Fruit fly (Drosophila melanogaster) whole organism, embryonic: Measurements from ENCODE around the gene Fur2.

Experiments
- Asciz ChIP-seq: fragments of 200-800 bp; sonication (Bioruptor generic); optimal IDR thresholded peaks from 2 replicates; lab custom pipeline; 2017; ENCODE audit warnings: missing biosample characterization, mild to moderate bottlenecking, missing genetic modification characterization, missing genetic modification reagents
- Bteb2 ChIP-seq: fragments of 200-800 bp; sonication (Bioruptor generic); optimal IDR thresholded peaks from 2 replicates; lab custom pipeline; 2016; ENCODE audit warnings: missing biosample characterization, missing genetic modification characterization
- CG1024 ChIP-seq: fragments of 200-800 bp; sonication (Bioruptor generic); IDR thresholded peaks from 2 replicates; pipeline ENCODE4 v1.3.6; 2022; ENCODE audit warnings: missing biosample characterization, missing genetic modification characterization
- CG10431 ChIP-seq: fragments of 200-800 bp; sonication (Bioruptor generic); optimal IDR thresholded peaks from 3 replicates; lab custom pipeline; 2018; ENCODE audit warnings: missing biosample characterization, mild to moderate bottlenecking, missing genetic modification characterization
- CG12744 ChIP-seq: fragments of 200-800 bp; sonication (Bioruptor generic); optimal IDR thresholded peaks from 2 replicates; lab custom pipeline; 2016; ENCODE audit warnings: missing biosample characterization, missing genetic modification characterization
- CG13894 ChIP-seq: fragments of 200-800 bp; sonication (Bioruptor generic); optimal IDR thresholded peaks from 3 replicates; lab custom pipeline; 2018; ENCODE audit warnings: missing biosample characterization, mild to moderate bottlenecking, missing genetic modification characterization, moderate library complexity
- CG14050 ChIP-seq: fragments of 200-800 bp; sonication (Bioruptor generic); IDR thresholded peaks from 3 replicates; pipeline ENCODE4 v1.3.6; 2022; ENCODE audit warnings: missing biosample characterization, missing genetic modification characterization
- CG14667 ChIP-seq: fragments of 200-800 bp; sonication (Bioruptor generic); IDR thresholded peaks from 2 replicates; pipeline ENCODE4 v1.3.6; 2022; ENCODE audit warnings: missing biosample characterization, missing genetic modification characterization
- CG15479 ChIP-seq: fragments of 200-800 bp; sonication (Bioruptor generic); optimal IDR thresholded peaks from 3 replicates; lab custom pipeline; 2019; ENCODE audit warnings: missing biosample characterization, mild to moderate bottlenecking, missing genetic modification characterization, moderate library complexity
- CG16779 ChIP-seq: fragments of 200-800 bp; sonication (Bioruptor generic); IDR thresholded peaks from 2 replicates; pipeline ENCODE4 v1.3.6; 2022; ENCODE audit warnings: missing biosample characterization, missing genetic modification characterization
- CG17612 ChIP-seq: fragments of 200-800 bp; sonication (Bioruptor generic); IDR thresholded peaks from 2 replicates; pipeline ENCODE4 v1.3.6; 2022; ENCODE audit warnings: missing biosample characterization, missing genetic modification characterization
- CG17829 ChIP-seq: fragments of 200-800 bp; optimal IDR thresholded peaks from 2 replicates; lab custom pipeline; 2019; ENCODE audit warnings: missing biosample characterization, mild to moderate bottlenecking, missing genetic modification characterization, moderate library complexity
- CG2120 ChIP-seq: fragments of 200-800 bp; sonication (Bioruptor generic); optimal IDR thresholded peaks from 3 replicates; lab custom pipeline; 2016; ENCODE audit warnings: missing biosample characterization, missing genetic modification characterization
- CG6765 ChIP-seq: fragments of 200-800 bp; sonication (Bioruptor generic); optimal IDR thresholded peaks from 3 replicates; lab custom pipeline; 2017; ENCODE audit warnings: missing biosample characterization, mild to moderate bottlenecking, missing genetic modification characterization
- CG7556 ChIP-seq: fragments of 200-800 bp; sonication (Bioruptor generic); optimal IDR thresholded peaks from 2 replicates; lab custom pipeline; 2017; ENCODE audit warnings: missing biosample characterization, mild to moderate bottlenecking, missing genetic modification characterization
- CG7786 ChIP-seq: fragments of 200-800 bp; sonication (Bioruptor generic); optimal IDR thresholded peaks from 2 replicates; lab custom pipeline; 2016; ENCODE audit warnings: missing biosample characterization, missing genetic modification characterization
- CG7928 ChIP-seq: fragments of 200-800 bp; sonication (Bioruptor generic); optimal IDR thresholded peaks from 2 replicates; lab custom pipeline; 2017; ENCODE audit warnings: missing biosample characterization, mild to moderate bottlenecking, missing genetic modification characterization
- CG9437 ChIP-seq: fragments of 200-800 bp; sonication (Bioruptor generic); optimal IDR thresholded peaks from 2 replicates; lab custom pipeline; 2018; ENCODE audit warnings: missing biosample characterization, mild to moderate bottlenecking, missing genetic modification characterization
- Dip2 ChIP-seq: fragments of 200-800 bp; sonication (Bioruptor generic); IDR thresholded peaks from 2 replicates; pipeline ENCODE4 v1.3.6; 2022; ENCODE audit warnings: missing biosample characterization, missing genetic modification characterization
- Dp ChIP-seq: fragments of 200-800 bp; sonication (Bioruptor generic); optimal IDR thresholded peaks from 2 replicates; lab custom pipeline; 2018; ENCODE audit warnings: missing biosample characterization, mild to moderate bottlenecking, missing genetic modification characterization, moderate library complexity
- Drgx ChIP-seq: fragments of 200-800 bp; sonication (Bioruptor generic); IDR thresholded peaks from 2 replicates; pipeline ENCODE4 v1.3.6; 2022; ENCODE audit warnings: missing biosample characterization, missing genetic modification characterization
- Gsc ChIP-seq: fragments of 200-800 bp; sonication (Bioruptor generic); IDR thresholded peaks from 2 replicates; pipeline ENCODE4 v1.3.6; 2022; ENCODE audit warnings: missing biosample characterization, missing genetic modification characterization
- Mad ChIP-seq: fragments of 200-800 bp; sonication (Bioruptor generic); optimal IDR thresholded peaks from 2 replicates; lab custom pipeline; 2016; ENCODE audit warnings: missing biosample characterization, missing genetic modification characterization
- Mes4 ChIP-seq: fragments of 200-800 bp; sonication (Bioruptor generic); optimal IDR thresholded peaks from 2 replicates; lab custom pipeline; 2016; ENCODE audit warnings: missing biosample characterization, missing genetic modification characterization
- NC2β ChIP-seq: fragments of 200-800 bp; sonication (Bioruptor generic); optimal IDR thresholded peaks from 2 replicates; lab custom pipeline; 2016; ENCODE audit warnings: missing biosample characterization, missing genetic modification characterization
- Neu2 ChIP-seq: fragments of 200-800 bp; sonication (Bioruptor generic); optimal IDR thresholded peaks from 3 replicates; lab custom pipeline; 2016; ENCODE audit warnings: missing biosample characterization, missing genetic modification characterization, borderline replicate concordance
- Nf-YA ChIP-seq: fragments of 200-800 bp; sonication (Bioruptor generic); IDR thresholded peaks from 2 replicates; pipeline ENCODE4 v1.3.6; 2022; ENCODE audit warnings: missing biosample characterization, missing genetic modification characterization
- Poxn ChIP-seq: fragments of 200-800 bp; sonication (Bioruptor generic); IDR thresholded peaks from 2 replicates; pipeline ENCODE4 v1.3.6; 2022; ENCODE audit warnings: missing biosample characterization, missing genetic modification characterization
- Rfx ChIP-seq: fragments of 200-800 bp; sonication (Bioruptor generic); IDR thresholded peaks from 2 replicates; pipeline ENCODE4 v1.3.6; 2022; ENCODE audit warnings: missing biosample characterization, missing genetic modification characterization
- Sox100B ChIP-seq: fragments of 200-800 bp; sonication (Bioruptor generic); optimal IDR thresholded peaks from 3 replicates; lab custom pipeline; 2018; ENCODE audit warnings: missing biosample characterization, mild to moderate bottlenecking, missing genetic modification characterization
- Taf1 ChIP-seq: fragments of 200-800 bp; sonication (Bioruptor generic); IDR thresholded peaks from 2 replicates; pipeline ENCODE4 v1.3.6; 2022; ENCODE audit warnings: missing biosample characterization, missing genetic modification characterization
- Xbp1 ChIP-seq: fragments of 200-800 bp; sonication (Bioruptor generic); optimal IDR thresholded peaks from 3 replicates; lab custom pipeline; 2016; ENCODE audit warnings: missing biosample characterization, mild to moderate bottlenecking, missing genetic modification characterization
- chinmo ChIP-seq: fragments of 200-800 bp; sonication (Bioruptor generic); IDR thresholded peaks from 4 replicates; pipeline ENCODE4 v1.3.6; 2022; ENCODE audit warnings: missing biosample characterization, missing genetic modification characterization; ENCODE audit not compliant: partially characterized antibody
- danr ChIP-seq: fragments of 200-800 bp; sonication (Bioruptor generic); IDR thresholded peaks from 2 replicates; pipeline ENCODE4 v1.3.6; 2022; ENCODE audit warnings: missing biosample characterization, missing genetic modification characterization
- gce ChIP-seq: fragments of 200-800 bp; sonication (Bioruptor generic); IDR thresholded peaks from 3 replicates; pipeline ENCODE4 v1.3.6; 2022; ENCODE audit warnings: missing biosample characterization, missing genetic modification characterization
- gfzf ChIP-seq: fragments of 200-800 bp; sonication (Bioruptor generic); optimal IDR thresholded peaks from 2 replicates; lab custom pipeline; 2016; ENCODE audit warnings: missing biosample characterization, mild to moderate bottlenecking, missing genetic modification characterization, moderate library complexity
- gsb ChIP-seq: fragments of 200-800 bp; sonication (Bioruptor generic); IDR thresholded peaks from 2 replicates; pipeline ENCODE4 v1.3.6; 2022; ENCODE audit warnings: missing biosample characterization, missing genetic modification characterization
- gt ChIP-seq: fragments of 200-800 bp; sonication (Bioruptor generic); IDR thresholded peaks from 2 replicates; pipeline ENCODE4 v1.3.6; 2022; ENCODE audit warnings: missing biosample characterization, missing genetic modification characterization
- knrl ChIP-seq: fragments of 200-800 bp; sonication (Bioruptor generic); IDR thresholded peaks from 3 replicates; pipeline ENCODE4 v1.3.6; 2022; ENCODE audit warnings: missing biosample characterization, missing genetic modification characterization; ENCODE audit not compliant: partially characterized antibody
- lov ChIP-seq, 2 experiments: fragments of 200-800 bp in 1 of 2; fragments of >200 bp in 1 of 2; sonication (Bioruptor generic) in 1 of 2; IDR thresholded peaks in 1 of 2; optimal IDR thresholded peaks in 1 of 2; 2 replicates in 1 of 2; 3 replicates in 1 of 2; pipeline versions ENCODE4 v1.3.6 to Lab custom; 2017 to 2022; ENCODE audit warnings: missing biosample characterization in 1 of 2, missing genetic modification characterization in 1 of 2
- mirr ChIP-seq: fragments of 200-800 bp; sonication (Bioruptor generic); optimal IDR thresholded peaks from 3 replicates; lab custom pipeline; 2018; ENCODE audit warnings: missing biosample characterization, mild to moderate bottlenecking, missing genetic modification characterization
- odd ChIP-seq: fragments of 200-800 bp; sonication (Bioruptor generic); optimal IDR thresholded peaks from 2 replicates; lab custom pipeline; 2017; ENCODE audit warnings: missing biosample characterization, mild to moderate bottlenecking, missing genetic modification characterization
- onecut ChIP-seq: fragments of 200-800 bp; sonication (Bioruptor generic); IDR thresholded peaks from 2 replicates; pipeline ENCODE4 v1.3.6; 2022; ENCODE audit warnings: missing biosample characterization, missing genetic modification characterization
- p53 ChIP-seq: fragments of 200-800 bp; sonication (Bioruptor generic); optimal IDR thresholded peaks from 2 replicates; lab custom pipeline; 2016; ENCODE audit warnings: missing biosample characterization, missing genetic modification characterization
- pzg ChIP-seq: fragments of 200-800 bp; sonication (Bioruptor generic); optimal IDR thresholded peaks from 3 replicates; lab custom pipeline; 2018; ENCODE audit warnings: missing biosample characterization, mild to moderate bottlenecking, missing genetic modification characterization, moderate library complexity
- ranshi ChIP-seq: fragments of 200-800 bp; sonication (Bioruptor generic); IDR thresholded peaks from 2 replicates; pipeline ENCODE4 v1.3.6; 2022; ENCODE audit warnings: missing biosample characterization, missing genetic modification characterization
- shn ChIP-seq: fragments of 200-800 bp; sonication (Bioruptor generic); optimal IDR thresholded peaks from 3 replicates; lab custom pipeline; 2016; ENCODE audit warnings: missing biosample characterization, missing genetic modification characterization
- tup ChIP-seq: fragments of 200-800 bp; sonication (Bioruptor generic); optimal IDR thresholded peaks from 2 replicates; lab custom pipeline; 2016; ENCODE audit warnings: missing biosample characterization, mild to moderate bottlenecking, missing genetic modification characterization, moderate library complexity
- usp ChIP-seq: fragments of >200 bp; optimal IDR thresholded peaks from 2 replicates; lab custom pipeline; 2017; ENCODE audit warnings: missing biosample characterization, missing genetic modification characterization
- vvl ChIP-seq: fragments of 200-800 bp; sonication (Bioruptor generic); IDR thresholded peaks from 2 replicates; pipeline ENCODE4 v1.3.6; 2022; ENCODE audit warnings: missing biosample characterization, missing genetic modification characterization
- yki ChIP-seq: fragments of >200 bp; optimal IDR thresholded peaks from 3 replicates; lab custom pipeline; 2018

Gene Fur2

dm6 chrX:16372492-16373350, at the start of gene Fur2 (continued):
- peak; percentile 18; the same call in 1 of the 2 replicates for TF ChIP-seq onecut (GFP tag; lab: Robert Waterston, UW)
- TF ChIP-seq gce (GFP tag; lab: Robert Waterston, UW): no peak
- no peak for TF ChIP-seq CG15479 (GFP tag; lab: Kevin White, UChicago)
- no peak for TF ChIP-seq usp
- no peak for TF ChIP-seq Gsc (GFP tag; lab: Robert Waterston, UW)
- TF ChIP-seq CG9437 (GFP tag; lab: Kevin White, UChicago): no peak
- no peak for TF ChIP-seq mirr (GFP tag; lab: Kevin White, UChicago)
- no peak for TF ChIP-seq Sox100B
- TF ChIP-seq knrl (GFP tag; lab: Robert Waterston, UW): no peak
- no peak for TF ChIP-seq tup (GFP tag; lab: Kevin White, UChicago)
- TF ChIP-seq lov (optimal IDR thresholded peaks at IDR 0.05; lab: Kevin White, UChicago): no peak
- no peak for TF ChIP-seq lov (GFP tag; IDR thresholded peaks at IDR 0.05; lab: Robert Waterston, UW)
- no peak for TF ChIP-seq pzg (GFP tag; lab: Kevin White, UChicago)
- TF ChIP-seq Bteb2 (GFP tag; lab: Kevin White, UChicago): no peak
- no peak for TF ChIP-seq CG14667 (GFP tag; lab: Robert Waterston, UW)
- TF ChIP-seq CG13894 (tag; lab: Kevin White, UChicago): no peak
- no peak for TF ChIP-seq gfzf (GFP tag; lab: Kevin White, UChicago)
- TF ChIP-seq CG12744 (GFP tag; lab: Kevin White, UChicago): no peak
- TF ChIP-seq Drgx (GFP tag; lab: Robert Waterston, UW): peak; percentile 41; the same call in 1 of the 2 replicates
- TF ChIP-seq CG6765: no peak
- no peak for TF ChIP-seq Rfx (GFP tag; lab: Robert Waterston, UW)
- TF ChIP-seq CG10431 (GFP tag; lab: Kevin White, UChicago): no peak
- no peak for TF ChIP-seq CG17612 (GFP tag; lab: Robert Waterston, UW)
- TF ChIP-seq yki (lab: Kevin White, UChicago): no peak
- no peak for TF ChIP-seq Neu2 (GFP tag; lab: Kevin White, UChicago)
- no peak for TF ChIP-seq gsb (GFP tag; lab: Robert Waterston, UW)
- no peak for TF ChIP-seq shn (GFP tag; lab: Kevin White, UChicago)
- TF ChIP-seq CG16779: no peak
- TF ChIP-seq Mad (GFP tag; lab: Kevin White, UChicago): no peak
- TF ChIP-seq CG14050 (GFP tag; lab: Robert Waterston, UW): no peak
- TF ChIP-seq Xbp1 (GFP tag; lab: Kevin White, UChicago): no peak
- TF ChIP-seq chinmo: peak; percentile 87; the same call in 1 of the 4 replicates
- no peak for TF ChIP-seq odd (GFP tag; lab: Kevin White, UChicago)
- TF ChIP-seq vvl: no peak
- no peak for TF ChIP-seq Asciz (GFP tag; lab: Kevin White, UChicago)
- no peak for TF ChIP-seq Dp (GFP tag; lab: Kevin White, UChicago)
- TF ChIP-seq gt (GFP tag; lab: Robert Waterston, UW): no peak
- no peak for TF ChIP-seq Mes4 (GFP tag; lab: Kevin White, UChicago)
- TF ChIP-seq CG7928 (GFP tag; lab: Kevin White, UChicago): no peak
- TF ChIP-seq Taf1 (GFP tag; lab: Robert Waterston, UW): no peak
- no peak for TF ChIP-seq CG7786
- no peak for TF ChIP-seq Nf-YA (GFP tag; lab: Robert Waterston, UW)
- TF ChIP-seq Poxn (GFP tag; lab: Robert Waterston, UW): no peak
- TF ChIP-seq CG1024: no peak
- TF ChIP-seq danr (GFP tag; lab: Robert Waterston, UW): no peak
- TF ChIP-seq NC2β (GFP tag; lab: Kevin White, UChicago): no peak
- no peak for TF ChIP-seq ranshi (GFP tag; lab: Robert Waterston, UW)
- TF ChIP-seq p53 (GFP tag; lab: Kevin White, UChicago): no peak
- TF ChIP-seq CG2120 (GFP tag; lab: Kevin White, UChicago): no peak
- no peak for TF ChIP-seq CG17829 (tag; lab: Kevin White, UChicago)
- TF ChIP-seq CG7556 (GFP tag; lab: Kevin White, UChicago): no peak
- TF ChIP-seq Dip2 (GFP tag; lab: Robert Waterston, UW): no peak
